Fruit fly (Drosophila melanogaster) whole organism, embryonic: ENCODE measurements around the gene CG42852.

Source experiments
- Abd-B ChIP-seq: fragments of 200-800 bp; sonication (Bioruptor generic); optimal IDR thresholded peaks from 2 replicates; lab custom pipeline; 2018; ENCODE audit warnings: missing biosample characterization, mild to moderate bottlenecking, missing genetic modification characterization, moderate library complexity
- CG1024 ChIP-seq: fragments of 200-800 bp; sonication (Bioruptor generic); IDR thresholded peaks from 2 replicates; pipeline ENCODE4 v1.3.6; 2022; ENCODE audit warnings: missing biosample characterization, missing genetic modification characterization
- CG10979 ChIP-seq: fragments of 200-800 bp; sonication (Bioruptor generic); optimal IDR thresholded peaks from 2 replicates; lab custom pipeline; 2018; ENCODE audit warnings: missing biosample characterization, mild to moderate bottlenecking, missing genetic modification characterization, moderate library complexity
- CG11093 ChIP-seq: fragments of 200-800 bp; sonication (Bioruptor generic); IDR thresholded peaks from 3 replicates; pipeline ENCODE4 v1.3.6; 2022; ENCODE audit warnings: missing biosample characterization, missing genetic modification characterization
- CG12659 ChIP-seq: fragments of 200-800 bp; sonication (Bioruptor generic); optimal IDR thresholded peaks from 3 replicates; lab custom pipeline; 2017; ENCODE audit warnings: mild to moderate bottlenecking, missing biosample characterization, missing genetic modification reagents, missing genetic modification characterization
- CG13424 ChIP-seq: fragments of 200-800 bp; sonication (Bioruptor generic); optimal IDR thresholded peaks from 2 replicates; lab custom pipeline; 2019; ENCODE audit warnings: missing biosample characterization, mild to moderate bottlenecking, missing genetic modification characterization, moderate library complexity
- CG14441 ChIP-seq: fragments of 200-800 bp; sonication (Bioruptor generic); IDR thresholded peaks from 2 replicates; pipeline ENCODE4 v1.3.6; 2022; ENCODE audit warnings: missing biosample characterization, missing genetic modification characterization
- CG15479 ChIP-seq: fragments of 200-800 bp; sonication (Bioruptor generic); optimal IDR thresholded peaks from 3 replicates; lab custom pipeline; 2019; ENCODE audit warnings: missing biosample characterization, mild to moderate bottlenecking, missing genetic modification characterization, moderate library complexity
- CG1832 ChIP-seq: fragments of 200-800 bp; sonication (Bioruptor generic); optimal IDR thresholded peaks from 2 replicates; lab custom pipeline; 2017; ENCODE audit warnings: missing biosample characterization, mild to moderate bottlenecking, missing genetic modification characterization, inconsistent platforms
- CG18764 ChIP-seq: fragments of 200-800 bp; sonication (Bioruptor generic); optimal IDR thresholded peaks from 3 replicates; lab custom pipeline; 2016; ENCODE audit warnings: missing biosample characterization, missing genetic modification characterization
- CG2129 ChIP-seq: fragments of 200-800 bp; sonication (Bioruptor generic); IDR thresholded peaks from 2 replicates; pipeline ENCODE4 v1.3.6; 2022; ENCODE audit warnings: missing biosample characterization, missing genetic modification characterization; ENCODE audit not compliant: partially characterized antibody
- CG30020 ChIP-seq: fragments of 200-800 bp; optimal IDR thresholded peaks from 2 replicates; lab custom pipeline; 2019; ENCODE audit warnings: missing biosample characterization, mild to moderate bottlenecking, missing genetic modification characterization, moderate library complexity
- CG32767 ChIP-seq: fragments of 200-800 bp; sonication (Bioruptor generic); IDR thresholded peaks from 2 replicates; pipeline ENCODE4 v1.3.6; 2022; ENCODE audit warnings: missing biosample characterization, missing genetic modification characterization
- CG33213 ChIP-seq: fragments of 200-800 bp; sonication (Bioruptor generic); optimal IDR thresholded peaks from 3 replicates; lab custom pipeline; 2016; ENCODE audit warnings: missing biosample characterization, missing genetic modification characterization
- CG3726 ChIP-seq: fragments of 200-800 bp; sonication (Bioruptor generic); IDR thresholded peaks from 3 replicates; pipeline ENCODE4, ENCODE4 v1.3.6; 2022; ENCODE audit warnings: missing biosample characterization, missing genetic modification characterization
- CG3838 ChIP-seq: fragments of 200-800 bp; sonication (Bioruptor generic); optimal IDR thresholded peaks from 3 replicates; lab custom pipeline; 2016; ENCODE audit warnings: missing biosample characterization, missing genetic modification characterization
- CG43689 ChIP-seq: fragments of 200-800 bp; sonication (Bioruptor generic); IDR thresholded peaks from 2 replicates; pipeline ENCODE4 v1.3.6; 2022; ENCODE audit warnings: missing biosample characterization, missing genetic modification characterization
- CG4854 ChIP-seq: fragments of 200-800 bp; sonication (Bioruptor generic); optimal IDR thresholded peaks from 2 replicates; lab custom pipeline; 2016; ENCODE audit warnings: missing biosample characterization, missing genetic modification characterization, inconsistent platforms
- CG5180 ChIP-seq: fragments of 200-800 bp; sonication (Bioruptor generic); optimal IDR thresholded peaks from 3 replicates; lab custom pipeline; 2017; ENCODE audit warnings: missing biosample characterization, missing genetic modification characterization, mild to moderate bottlenecking, moderate library complexity, missing genetic modification reagents
- CG7839 ChIP-seq: fragments of 200-800 bp; sonication (Bioruptor generic); optimal IDR thresholded peaks from 3 replicates; lab custom pipeline; 2018; ENCODE audit warnings: missing biosample characterization, mild to moderate bottlenecking, missing genetic modification characterization, moderate library complexity
- CG8281 ChIP-seq: fragments of 200-800 bp; sonication (Bioruptor generic); optimal IDR thresholded peaks from 2 replicates; lab custom pipeline; 2018; ENCODE audit warnings: missing biosample characterization, mild to moderate bottlenecking, missing genetic modification characterization, moderate library complexity
- CG8359 ChIP-seq: fragments of 200-800 bp; sonication (Bioruptor generic); optimal IDR thresholded peaks from 2 replicates; lab custom pipeline; 2017; ENCODE audit warnings: missing biosample characterization, mild to moderate bottlenecking, missing genetic modification characterization, borderline replicate concordance
- CG9609 ChIP-seq: fragments of 200-800 bp; sonication (Bioruptor generic); optimal IDR thresholded peaks from 3 replicates; lab custom pipeline; 2016; ENCODE audit warnings: missing biosample characterization, missing genetic modification characterization
- CG9876 ChIP-seq: fragments of 200-800 bp; sonication (Bioruptor generic); optimal IDR thresholded peaks from 2 replicates; lab custom pipeline; 2016; ENCODE audit warnings: missing biosample characterization, missing genetic modification characterization
- Camta ChIP-seq: fragments of 200-800 bp; sonication (Bioruptor generic); optimal IDR thresholded peaks from 2 replicates; lab custom pipeline; 2016; ENCODE audit warnings: missing biosample characterization, missing genetic modification characterization
- CoRest ChIP-seq: fragments of 200-800 bp; sonication (Bioruptor generic); optimal IDR thresholded peaks from 3 replicates; lab custom pipeline; 2018; ENCODE audit warnings: missing biosample characterization, mild to moderate bottlenecking, missing genetic modification characterization, moderate library complexity
- Dek ChIP-seq: fragments of 200-800 bp; sonication (Bioruptor generic); optimal IDR thresholded peaks from 3 replicates; lab custom pipeline; 2019; ENCODE audit warnings: missing biosample characterization, mild to moderate bottlenecking, missing genetic modification characterization, moderate library complexity
- Dip2 ChIP-seq: fragments of 200-800 bp; sonication (Bioruptor generic); IDR thresholded peaks from 2 replicates; pipeline ENCODE4 v1.3.6; 2022; ENCODE audit warnings: missing biosample characterization, missing genetic modification characterization
- Dp ChIP-seq: fragments of 200-800 bp; sonication (Bioruptor generic); optimal IDR thresholded peaks from 2 replicates; lab custom pipeline; 2018; ENCODE audit warnings: missing biosample characterization, mild to moderate bottlenecking, missing genetic modification characterization, moderate library complexity
- Elba2 ChIP-seq: fragments of 200-800 bp; sonication (Bioruptor generic); optimal IDR thresholded peaks from 3 replicates; lab custom pipeline; 2016; ENCODE audit warnings: missing biosample characterization, missing genetic modification characterization
- Gug ChIP-seq: fragments of 200-800 bp; sonication (Bioruptor generic); IDR thresholded peaks from 4 replicates; pipeline ENCODE4 v1.3.6; 2022; ENCODE audit warnings: missing biosample characterization, missing genetic modification characterization
- HmgD ChIP-seq: fragments of 200-800 bp; sonication (Bioruptor generic); optimal IDR thresholded peaks from 3 replicates; lab custom pipeline; 2016; ENCODE audit warnings: missing biosample characterization, missing genetic modification characterization
- Hmr ChIP-seq: fragments of 200-800 bp; sonication (Bioruptor generic); optimal IDR thresholded peaks from 3 replicates; lab custom pipeline; 2017; ENCODE audit warnings: mild to moderate bottlenecking, missing biosample characterization, missing genetic modification reagents, missing genetic modification characterization
- Hsf ChIP-seq: fragments of 200-800 bp; sonication (Bioruptor generic); optimal IDR thresholded peaks from 3 replicates; lab custom pipeline; 2016; ENCODE audit warnings: missing biosample characterization, missing genetic modification characterization
- Kr ChIP-seq: fragments of 200-800 bp; sonication (Bioruptor generic); optimal IDR thresholded peaks from 2 replicates; lab custom pipeline; 2017; ENCODE audit warnings: missing biosample characterization, mild to moderate bottlenecking, missing genetic modification characterization
- Max ChIP-seq: fragments of 200-800 bp; sonication (Bioruptor generic); optimal IDR thresholded peaks from 2 replicates; lab custom pipeline; 2016; ENCODE audit warnings: missing biosample characterization, mild to moderate bottlenecking, missing genetic modification characterization
- Myb ChIP-seq: fragments of 200-800 bp; sonication (Bioruptor generic); optimal IDR thresholded peaks from 2 replicates; lab custom pipeline; 2016; ENCODE audit warnings: missing biosample characterization, missing genetic modification characterization
- Rx ChIP-seq: fragments of 200-800 bp; sonication (Bioruptor generic); IDR thresholded peaks from 2 replicates; pipeline ENCODE4 v1.3.6; 2022; ENCODE audit warnings: missing biosample characterization, missing genetic modification characterization
- Sin3A ChIP-seq: fragments of >200 bp; optimal IDR thresholded peaks from 2 replicates; lab custom pipeline; 2018
- Stat92E ChIP-seq, 3 experiments: fragments of >200 bp in 2 of 3; fragments of 200-800 bp in 1 of 3; sonication (Bioruptor generic) in 1 of 3; optimal IDR thresholded peaks; 2 replicates each; lab custom pipeline; 2017 to 2019; ENCODE audit warnings: missing biosample characterization in 3 of 3, missing genetic modification characterization in 3 of 3, mild to moderate bottlenecking in 1 of 3, moderate library complexity in 1 of 3
- Trl ChIP-seq, 3 experiments: fragments of >200 bp in 2 of 3; fragments of 200-800 bp in 1 of 3; sonication (Bioruptor generic) in 1 of 3; optimal IDR thresholded peaks; 2 replicates in 1 of 3; 3 replicates in 2 of 3; lab custom pipeline; 2016 to 2017; ENCODE audit warnings: missing biosample characterization in 1 of 3, missing genetic modification characterization in 1 of 3
- ci ChIP-seq: fragments of 200-800 bp; sonication (Bioruptor generic); IDR thresholded peaks from 3 replicates; pipeline ENCODE4 v1.3.6; 2022; ENCODE audit warnings: missing biosample characterization, missing genetic modification characterization
- dmrt11E ChIP-seq: fragments of 200-800 bp; sonication (Bioruptor generic); optimal IDR thresholded peaks from 3 replicates; lab custom pipeline; 2018; ENCODE audit warnings: missing biosample characterization, mild to moderate bottlenecking, missing genetic modification characterization, moderate library complexity
- esg ChIP-seq: fragments of 200-800 bp; sonication (Bioruptor generic); conservative IDR thresholded peaks from 2 replicates; pipeline ENCODE4 v1.3.6; 2022; ENCODE audit warnings: missing biosample characterization, missing genetic modification characterization
- grau ChIP-seq: fragments of 200-800 bp; optimal IDR thresholded peaks from 3 replicates; lab custom pipeline; 2019; ENCODE audit warnings: missing biosample characterization, mild to moderate bottlenecking, missing genetic modification characterization, moderate library complexity
- h ChIP-seq: fragments of >200 bp; optimal IDR thresholded peaks from 2 replicates; lab custom pipeline; 2017
- hb ChIP-seq: fragments of 200-800 bp; sonication (Bioruptor generic); IDR thresholded peaks from 3 replicates; pipeline ENCODE4 v1.3.6; 2022; ENCODE audit warnings: missing biosample characterization, missing genetic modification characterization; ENCODE audit not compliant: partially characterized antibody
- kni ChIP-seq: fragments of 200-800 bp; sonication (Bioruptor generic); optimal IDR thresholded peaks from 3 replicates; lab custom pipeline; 2017; ENCODE audit warnings: mild to moderate bottlenecking, missing biosample characterization, missing genetic modification reagents, missing genetic modification characterization
- row ChIP-seq: fragments of 200-800 bp; sonication (Bioruptor generic); IDR thresholded peaks from 3 replicates; pipeline ENCODE4 v1.3.6; 2022; ENCODE audit warnings: missing biosample characterization, missing genetic modification characterization
- schlank ChIP-seq: fragments of 200-800 bp; sonication (Bioruptor generic); optimal IDR thresholded peaks from 2 replicates; lab custom pipeline; 2018; ENCODE audit warnings: missing biosample characterization, mild to moderate bottlenecking, missing genetic modification characterization
- tx ChIP-seq: fragments of 200-800 bp; sonication (Bioruptor generic); optimal IDR thresholded peaks from 2 replicates; lab custom pipeline; 2016; ENCODE audit warnings: missing biosample characterization, missing genetic modification characterization

The CG42852 gene

DNA sequence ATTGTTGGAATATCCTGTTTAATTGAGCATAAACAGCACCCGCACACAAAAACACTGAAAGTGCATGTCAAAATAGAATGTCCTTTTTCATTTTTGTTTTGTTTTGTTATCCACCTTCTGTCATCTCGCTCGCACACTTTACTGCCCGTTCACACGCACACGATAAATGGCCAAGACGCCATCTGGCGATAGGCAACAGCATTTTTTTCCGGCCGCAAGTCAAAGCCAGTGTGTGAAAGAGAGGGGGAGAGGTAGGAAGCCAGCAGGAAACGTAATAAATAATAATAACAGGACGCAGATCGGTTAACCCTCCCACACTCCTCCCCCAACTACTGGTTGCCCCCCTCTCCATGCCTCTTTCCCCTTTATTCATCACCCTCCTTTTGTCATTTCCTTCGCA, 14.6 kb downstream of the CG42852 start (continued):
- TF ChIP-seq HmgD (no peak), esg (no peak), Dek (no peak), CG9609 (no peak), CG32767 (no peak), CG18764 (GFP tag; lab: Kevin White, UChicago) (no peak), Gug (GFP tag; lab: Robert Waterston, UW) (no peak), CG4854 (GFP tag; lab: Kevin White, UChicago) (no peak), Kr (peak; percentile 75), CG43689 (GFP tag; lab: Robert Waterston, UW) (no peak), CG8359 (GFP tag; lab: Kevin White, UChicago) (peak; percentile 52), CG15479 (peak; percentile 2), Elba2 (GFP tag; lab: Kevin White, UChicago) (no peak), Trl (optimal IDR thresholded peaks at IDR 0.05; lab: Kevin White, UChicago) (no peak), Trl (GFP tag; optimal IDR thresholded peaks at IDR 0.05; lab: Kevin White, UChicago) (peak; percentile 7), dmrt11E (tag; lab: Kevin White, UChicago) (no peak), h (lab: Kevin White, UChicago) (peak; percentile 42), Dip2 (GFP tag; lab: Robert Waterston, UW) (no peak), CG13424 (no peak), Abd-B (no peak), Myb (GFP tag; lab: Kevin White, UChicago) (no peak), CG10979 (peak; percentile 73), CG1832 (GFP tag; lab: Kevin White, UChicago) (peak; percentile 70), CG5180 (GFP tag; lab: Kevin White, UChicago) (peak; percentile 27), CG11093 (peak; percentile 28; the same call in 1 of the 3 replicates), Stat92E (GFP tag; optimal IDR thresholded peaks at IDR 0.05; lab: Kevin White, UChicago) (no peak), CG3726 (GFP tag; lab: Robert Waterston, UW) (no peak), ci (GFP tag; lab: Robert Waterston, UW) (peak; percentile 79), Hmr (GFP tag; lab: Kevin White, UChicago) (no peak), row (GFP tag; lab: Robert Waterston, UW) (no peak), Hsf (GFP tag; lab: Kevin White, UChicago) (peak; percentile 23), CG14441 (GFP tag; lab: Robert Waterston, UW) (no peak), CG9876 (GFP tag; lab: Kevin White, UChicago) (no peak), Camta (GFP tag; lab: Kevin White, UChicago) (no peak), CG12659 (no peak), grau (no peak), CG2129 (GFP tag; lab: Robert Waterston, UW) (no peak), CoRest (no peak), Sin3A (no peak), CG3838 (GFP tag; lab: Kevin White, UChicago) (no peak), hb (GFP tag; lab: Robert Waterston, UW) (0 out of 3 replicates have a peak, but pooled peaks have one; percentile 24), Rx (GFP tag; lab: Robert Waterston, UW) (no peak), CG33213 (peak; percentile 15), CG1024 (GFP tag; lab: Robert Waterston, UW) (no peak), CG7839 (tag; lab: Kevin White, UChicago) (no peak), tx (no peak), CG30020 (tag; lab: Kevin White, UChicago) (no peak), schlank (no peak), CG8281 (tag; lab: Kevin White, UChicago) (peak; percentile 9), kni (GFP tag; lab: Kevin White, UChicago) (peak; percentile 72), Max (GFP tag; lab: Kevin White, UChicago) (no peak), Dp (GFP tag; lab: Kevin White, UChicago) (no peak)
